Worm (Caenorhabditis elegans) whole organism, L3 larva: Measurements from ENCODE around the gene spig-7.

Experiments used
- ceh-82 ChIP-seq: fragments of 150-350 bp; optimal IDR thresholded peaks from 2 replicates; lab custom pipeline; 2014; ENCODE audit warnings: missing biosample characterization, missing genetic modification characterization
- egl-27 ChIP-seq: sonication (generic microtip); optimal IDR thresholded peaks from 4 replicates; lab custom pipeline; 2017; ENCODE audit warnings: missing biosample characterization, missing genetic modification reagents, missing genetic modification characterization

DNA sequence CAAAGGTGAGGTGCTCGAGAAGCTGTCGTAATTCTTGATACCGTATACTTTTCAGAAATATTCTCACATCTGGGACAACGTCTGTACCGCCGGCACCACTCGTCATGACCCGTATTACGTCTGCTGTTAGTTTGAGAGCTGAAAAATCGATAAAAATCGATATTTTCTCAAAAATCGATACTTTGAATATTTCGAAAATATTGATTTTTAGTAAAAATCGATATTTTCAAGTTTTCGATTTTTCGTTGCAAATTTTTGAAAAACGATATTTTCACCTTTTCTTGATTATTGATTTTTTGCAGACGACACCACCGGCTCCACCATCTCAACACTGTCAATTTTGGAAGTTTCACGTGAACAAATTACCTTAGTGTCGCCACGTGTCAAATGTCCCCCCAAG lies 1.2 kb downstream of the spig-7 start:
- TF ChIP-seq egl-27 (tag; lab: Kevin White, UChicago) (no peak), ceh-82 (tag; lab: Kevin White, UChicago) (no peak)
